Fruit fly (Drosophila melanogaster) whole organism, larva: Measurements from ENCODE around the gene CG32266.

Source experiments
- noc ChIP-seq: fragments of 200-800 bp; sonication (Bioruptor generic); optimal IDR thresholded peaks from 3 replicates; lab custom pipeline; 2019; ENCODE audit warnings: missing biosample characterization, mild to moderate bottlenecking, missing genetic modification characterization, moderate library complexity

Gene CG32266

dm6 chr3L:3798488-3798887 lies 7.9 kb downstream of the CG32266 start:
- TF ChIP-seq noc (tag; lab: Kevin White, UChicago) = no peak

DNA sequence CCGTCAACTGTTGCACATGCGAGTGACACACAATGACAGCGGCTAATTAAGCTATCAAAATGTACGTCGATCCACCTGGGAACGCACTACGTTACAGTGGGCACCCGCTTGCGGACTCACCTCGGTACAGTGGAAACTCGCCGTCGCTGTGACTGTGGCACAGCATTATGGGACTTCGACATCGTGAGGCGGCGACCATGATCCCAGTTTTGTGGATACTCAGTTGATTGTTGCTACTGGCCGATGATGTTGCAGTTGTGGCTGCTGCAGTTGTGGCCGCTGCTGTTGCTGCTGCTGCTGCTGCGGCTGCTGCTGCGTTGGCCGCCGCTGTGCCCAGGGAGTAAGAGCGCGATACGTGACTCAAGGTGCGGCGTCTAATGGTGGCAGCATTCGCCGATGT lies 9.2 kb downstream of the CG32266 start:
- TF ChIP-seq noc (tag; lab: Kevin White, UChicago) = no peak

dm6 chr3L:3801343-3801742 lies 10.7 kb downstream of the CG32266 start:
- TF ChIP-seq noc (tag; lab: Kevin White, UChicago) = no peak

DNA sequence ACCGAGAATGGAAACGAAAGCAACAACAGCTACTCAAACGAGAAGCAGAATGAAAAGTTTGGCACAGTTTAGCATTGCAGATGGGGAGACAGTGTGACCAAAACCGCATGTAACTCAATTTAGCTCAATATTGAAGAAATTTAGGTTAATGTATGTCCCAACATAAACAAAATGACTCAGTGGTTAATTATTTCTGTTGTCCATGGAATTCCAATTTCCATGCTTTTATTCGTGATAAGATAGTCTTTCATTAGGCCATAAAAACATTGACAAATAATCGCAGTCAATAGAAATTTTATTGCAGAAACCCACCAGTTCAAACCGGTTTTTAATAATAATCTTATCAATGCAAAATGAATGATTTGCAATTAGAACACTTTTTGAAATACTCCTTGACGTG lies 11.2 kb downstream of the CG32266 start:
- no peak for TF ChIP-seq noc (tag; lab: Kevin White, UChicago)

DNA sequence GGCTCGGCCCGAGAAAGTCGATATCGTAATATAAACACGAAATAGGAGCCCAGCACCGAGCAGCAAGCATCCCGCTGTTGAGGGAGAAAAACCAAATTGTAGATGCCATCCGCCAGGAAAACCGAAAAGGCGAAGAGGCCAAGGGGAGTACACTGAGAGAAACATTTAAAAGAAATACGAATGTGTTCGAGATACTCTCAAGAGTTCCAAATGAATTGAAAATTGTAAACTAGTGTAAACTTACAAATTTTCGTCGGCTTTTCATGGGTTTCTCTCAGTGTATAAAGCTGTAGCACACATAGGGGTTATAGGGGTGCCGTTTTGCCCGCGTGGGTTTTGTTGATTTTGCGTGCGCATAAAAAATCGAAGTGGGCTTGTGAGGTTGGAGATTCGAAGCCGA lies 12.1 kb downstream of the CG32266 start:
- TF ChIP-seq noc (tag; lab: Kevin White, UChicago) = no peak

dm6 chr3L:3806330-3806729 lies 15.7 kb downstream of the CG32266 start, which contains the start of the genes CG32264, ntc and IntS10:
CG32264 (minus strand) TSS chr3L:3806459.
ntc (minus strand) TSS chr3L:3806459.
IntS10 (plus strand) TSS chr3L:3806710.
- TF ChIP-seq noc (tag; lab: Kevin White, UChicago) = peak; percentile 72

DNA sequence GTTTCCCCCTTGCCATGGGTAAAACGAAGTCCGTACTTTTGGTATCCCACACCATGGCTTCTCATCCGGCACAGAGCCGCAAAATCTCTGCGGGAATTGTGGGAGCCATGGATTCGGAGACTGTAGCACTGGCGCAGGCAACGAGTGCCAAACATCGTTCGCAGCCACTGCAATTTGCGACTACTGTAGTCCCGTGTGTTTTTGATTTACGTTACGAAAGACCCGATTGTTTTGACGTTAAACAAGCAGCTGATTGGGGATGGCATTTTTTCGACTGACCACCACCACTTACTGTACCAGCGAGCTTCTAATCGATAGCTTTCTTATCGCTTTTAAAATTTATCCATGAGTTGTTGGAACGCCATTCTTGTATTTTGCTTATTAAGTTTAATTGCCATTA lies 19.3 kb downstream of the CG32266 start, which contains the start of gene CG32262:
Gene CG32262 (minus strand): TSS at position 254 of the 400 bp plus-strand sequence.
- TF ChIP-seq noc (tag; lab: Kevin White, UChicago) = peak; percentile 0

dm6 chr3L:3811089-3811488 lies 20.5 kb downstream of the CG32266 start, which contains the start of the genes CG32263 and PIG-B:
CG32263 (minus strand) TSS chr3L:3811114.
PIG-B (plus strand) TSS chr3L:3811263.
- no peak for TF ChIP-seq noc (tag; lab: Kevin White, UChicago)

dm6 chr3L:3814010-3814833 lies 23.6 kb downstream of the CG32266 start, which contains the start of gene Scsalpha1:
Scsalpha1 (plus strand) TSS chr3L:3814211.
- peak; percentile 43 for TF ChIP-seq noc (tag; lab: Kevin White, UChicago)

- TF ChIP-seq noc (tag; lab: Kevin White, UChicago) = no peak
Observed at dm6 chr3L:3816254-3816653, 25.6 kb downstream of the CG32266 start, which contains the start of gene Acp63F. Acp63F (minus strand) TSS chr3L:3816354.

- TF ChIP-seq noc (tag; lab: Kevin White, UChicago) = peak; percentile 53
Observed at dm6 chr3L:3816772-3817483, 26.3 kb downstream of the CG32266 start.

DNA sequence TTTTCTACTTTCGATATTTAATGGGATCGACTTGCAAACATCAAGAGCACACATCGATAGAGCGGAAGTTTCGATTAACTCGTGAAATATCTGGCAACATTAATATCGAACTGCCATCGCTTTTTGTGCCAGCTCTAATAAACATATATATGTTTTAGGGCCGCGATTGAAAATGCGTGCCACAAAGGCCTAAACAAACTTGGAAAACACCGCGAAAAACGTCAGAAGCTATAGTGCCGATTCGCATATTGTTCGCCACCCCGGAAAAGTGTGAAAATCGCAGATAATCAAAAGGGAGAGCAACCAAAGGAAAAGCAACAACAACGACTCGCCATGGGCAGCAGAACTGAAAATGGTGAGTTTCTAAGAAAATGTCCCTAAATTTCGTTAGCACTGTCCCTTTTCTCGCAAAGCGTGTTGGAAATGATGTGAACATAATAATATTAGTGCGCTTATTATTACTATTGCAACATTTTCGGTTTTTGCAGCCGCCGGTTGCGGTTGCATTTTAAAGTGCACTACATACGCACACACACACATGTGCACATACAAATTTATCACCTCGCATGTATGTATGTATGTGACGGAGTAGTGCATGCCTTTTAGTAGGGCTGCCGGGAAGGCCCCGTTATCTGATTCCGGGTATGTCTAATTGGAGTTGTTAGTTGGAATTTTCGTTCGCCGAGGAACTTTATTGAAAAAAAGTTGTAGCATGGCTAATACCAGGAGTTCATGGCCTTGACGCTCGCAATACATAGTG lies 28.1 kb downstream of the CG32266 start, which contains the start of gene enc:
Gene enc (plus strand): TSS at position 114 of the 760 bp plus-strand sequence.
- TF ChIP-seq noc (tag; lab: Kevin White, UChicago) = no peak

DNA sequence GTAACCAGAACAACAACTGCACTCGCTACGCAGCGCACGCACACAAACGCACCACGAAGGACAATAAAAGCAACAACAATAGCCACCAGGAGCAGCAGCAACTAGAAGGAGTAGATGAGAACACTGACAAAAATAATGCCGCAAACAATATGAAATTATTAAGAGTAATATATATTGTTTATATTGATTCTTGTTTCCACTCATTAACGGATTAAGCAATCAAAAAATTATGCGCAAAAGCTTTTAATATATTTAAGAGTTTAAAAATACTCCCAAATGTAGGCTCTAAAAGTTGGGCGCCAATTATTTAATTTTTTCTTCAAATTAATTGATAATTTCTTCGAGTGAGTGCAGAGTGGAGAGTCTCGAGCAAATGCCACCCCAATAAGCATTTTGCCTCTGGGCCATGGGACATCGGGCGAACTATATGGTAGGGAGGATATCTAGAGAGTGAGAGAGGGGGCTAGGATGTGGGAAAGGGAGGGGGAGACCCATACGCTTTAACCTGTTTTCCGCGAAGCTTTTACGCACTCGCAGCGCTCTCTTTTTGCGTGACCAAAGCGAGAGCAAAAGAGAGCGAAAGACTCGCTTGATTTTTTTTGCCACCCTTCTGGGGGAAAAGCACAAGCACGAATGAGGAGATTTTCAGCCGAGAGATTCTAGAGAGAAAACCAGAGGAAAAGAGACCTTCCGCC lies 34.3 kb downstream of the CG32266 start, which contains the start of gene Rdh:
Gene Rdh (plus strand): TSS at position 660 of the 695 bp plus-strand sequence.
- TF ChIP-seq noc (tag; lab: Kevin White, UChicago) = peak; percentile 63

DNA sequence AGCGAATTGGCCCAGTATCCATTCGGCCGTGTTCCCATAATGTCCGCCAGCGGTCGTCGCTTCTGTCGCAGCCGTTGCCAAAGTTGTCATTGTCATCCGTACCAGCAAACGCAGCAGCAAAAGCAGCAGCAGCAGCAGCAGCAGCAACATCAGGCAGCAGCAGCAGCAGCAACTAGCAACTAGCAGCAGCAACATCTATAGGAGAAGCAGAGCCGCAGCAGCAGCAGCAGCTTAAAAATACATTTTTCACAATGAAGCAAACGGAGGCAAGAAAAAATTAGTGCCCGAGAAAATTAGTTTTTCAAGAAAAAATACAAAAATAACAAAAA lies 34.8 kb downstream of the CG32266 start:
- no peak for TF ChIP-seq noc (tag; lab: Kevin White, UChicago)

- TF ChIP-seq noc (tag; lab: Kevin White, UChicago) = no peak
Observed at dm6 chr3L:3825884-3826283, 35.3 kb downstream of the CG32266 start.
